Fruit fly (Drosophila melanogaster) S2 (cell line): ENCODE data around the gene Dnaaf6.

Experiments used
- CG8478 ChIP-seq: fragments of >200 bp; optimal IDR thresholded peaks from 2 replicates; lab custom pipeline; 2018
- CTCF ChIP-seq, 2 experiments: fragments of >200 bp; optimal IDR thresholded peaks; 2 replicates each; lab custom pipeline; 2018

The Dnaaf6 gene

dm6 chr3L:14684468-14684867, at the start of gene Dnaaf6:
TSS of gene Dnaaf6 (plus strand) at chr3L:14684768.
- TF ChIP-seq CG8478 (lab: Kevin White, UChicago) = no peak

- TF ChIP-seq CTCF (optimal IDR thresholded peaks at IDR 0.05; lab: Kevin White, UChicago) (no peak), CG8478 (lab: Kevin White, UChicago) (no peak)
These were observed 49.6 kb upstream of the Dnaaf6 start for dm6 chr3L:14634773-14635563.

dm6 chr3L:14635564-14635937, 49.0 kb upstream of the Dnaaf6 start:
- TF ChIP-seq CG8478 (lab: Kevin White, UChicago) (no peak), CTCF (optimal IDR thresholded peaks at IDR 0.05; lab: Kevin White, UChicago) (no peak)

dm6 chr3L:14636740-14637189, 47.8 kb upstream of the Dnaaf6 start:
- TF ChIP-seq CG8478 (lab: Kevin White, UChicago) (no peak), CTCF (optimal IDR thresholded peaks at IDR 0.05; lab: Kevin White, UChicago) (no peak)

dm6 chr3L:14637705-14638529, 46.7 kb upstream of the Dnaaf6 start:
- no peak for TF ChIP-seq CG8478 (lab: Kevin White, UChicago)
- no peak for TF ChIP-seq CTCF (optimal IDR thresholded peaks at IDR 0.05; lab: Kevin White, UChicago)

- TF ChIP-seq CG8478 (lab: Kevin White, UChicago) = no peak
- no peak for TF ChIP-seq CTCF (optimal IDR thresholded peaks at IDR 0.05; lab: Kevin White, UChicago)
These were observed 44.8 kb upstream of the Dnaaf6 start for dm6 chr3L:14639778-14640177.

dm6 chr3L:14640814-14641317, 43.7 kb upstream of the Dnaaf6 start:
- no peak for TF ChIP-seq CTCF (optimal IDR thresholded peaks at IDR 0.05; lab: Kevin White, UChicago)
- TF ChIP-seq CG8478 (lab: Kevin White, UChicago) = no peak

- no peak for TF ChIP-seq CTCF (optimal IDR thresholded peaks at IDR 0.05; lab: Kevin White, UChicago)
These were observed 42.5 kb upstream of the Dnaaf6 start for dm6 chr3L:14641969-14642485.

- TF ChIP-seq CTCF (optimal IDR thresholded peaks at IDR 0.05; lab: Kevin White, UChicago) (no peak), CG8478 (lab: Kevin White, UChicago) (no peak)
These were observed 41.7 kb upstream of the Dnaaf6 start for dm6 chr3L:14642820-14643219.

- no peak for TF ChIP-seq CG8478 (lab: Kevin White, UChicago)
- no peak for TF ChIP-seq CTCF (optimal IDR thresholded peaks at IDR 0.05; lab: Kevin White, UChicago)
These were observed 40.9 kb upstream of the Dnaaf6 start for dm6 chr3L:14643692-14644091.

- TF ChIP-seq CG8478 (lab: Kevin White, UChicago) (no peak), CTCF (optimal IDR thresholded peaks at IDR 0.05; lab: Kevin White, UChicago) (no peak)
These were observed 39.4 kb upstream of the Dnaaf6 start for dm6 chr3L:14645120-14645519.

dm6 chr3L:14645934-14646333, 38.6 kb upstream of the Dnaaf6 start:
- TF ChIP-seq CTCF (optimal IDR thresholded peaks at IDR 0.05; lab: Kevin White, UChicago) = no peak
- no peak for TF ChIP-seq CG8478 (lab: Kevin White, UChicago)

dm6 chr3L:14647210-14647869, 37.2 kb upstream of the Dnaaf6 start:
- TF ChIP-seq CG8478 (lab: Kevin White, UChicago) = no peak
- TF ChIP-seq CTCF (optimal IDR thresholded peaks at IDR 0.05; lab: Kevin White, UChicago) = no peak

dm6 chr3L:14648922-14649321, 35.6 kb upstream of the Dnaaf6 start:
- TF ChIP-seq CG8478 (lab: Kevin White, UChicago) = no peak
- no peak for TF ChIP-seq CTCF (optimal IDR thresholded peaks at IDR 0.05; lab: Kevin White, UChicago)
